Fruit fly (Drosophila melanogaster) whole organism, embryonic: ENCODE results near the gene CG1738.

ENCODE experiments used
- B-H1 ChIP-seq: fragments of 200-800 bp; sonication (Bioruptor generic); IDR thresholded peaks from 3 replicates; pipeline ENCODE4 v1.3.6; 2022; ENCODE audit warnings: missing biosample characterization, missing genetic modification characterization
- Blimp-1 ChIP-seq: fragments of 200-800 bp; sonication (Bioruptor generic); optimal IDR thresholded peaks from 3 replicates; lab custom pipeline; 2018; ENCODE audit warnings: missing biosample characterization, missing genetic modification characterization, mild to moderate bottlenecking, moderate library complexity, missing genetic modification reagents
- CG1024 ChIP-seq: fragments of 200-800 bp; sonication (Bioruptor generic); IDR thresholded peaks from 2 replicates; pipeline ENCODE4 v1.3.6; 2022; ENCODE audit warnings: missing biosample characterization, missing genetic modification characterization
- CG11247 ChIP-seq: fragments of 200-800 bp; sonication (Bioruptor generic); IDR thresholded peaks from 2 replicates; pipeline ENCODE4 v1.3.6; 2022; ENCODE audit warnings: missing biosample characterization, missing genetic modification characterization
- CG11696 ChIP-seq: fragments of 200-800 bp; sonication (Bioruptor generic); IDR thresholded peaks from 2 replicates; pipeline ENCODE4 v1.3.6; 2022; ENCODE audit warnings: missing biosample characterization, missing genetic modification characterization
- CG12104 ChIP-seq: fragments of 200-800 bp; sonication (Bioruptor generic); optimal IDR thresholded peaks from 3 replicates; lab custom pipeline; 2016; ENCODE audit warnings: missing biosample characterization, missing genetic modification characterization
- CG1233 ChIP-seq: fragments of 200-800 bp; sonication (Bioruptor generic); optimal IDR thresholded peaks from 4 replicates; lab custom pipeline; 2018; ENCODE audit warnings: missing biosample characterization, mild to moderate bottlenecking, missing genetic modification characterization
- CG14710 ChIP-seq: fragments of 200-800 bp; sonication (Bioruptor generic); optimal IDR thresholded peaks from 3 replicates; lab custom pipeline; 2019; ENCODE audit warnings: missing biosample characterization, mild to moderate bottlenecking, missing genetic modification characterization, moderate library complexity
- CG1602 ChIP-seq: fragments of 200-800 bp; sonication (Bioruptor generic); optimal IDR thresholded peaks from 3 replicates; lab custom pipeline; 2016; ENCODE audit warnings: missing biosample characterization, missing genetic modification characterization
- CG16813 ChIP-seq: fragments of 200-800 bp; sonication (Bioruptor generic); IDR thresholded peaks from 3 replicates; pipeline ENCODE4 v1.3.6; 2022; ENCODE audit warnings: missing biosample characterization, missing genetic modification characterization; ENCODE audit not compliant: partially characterized antibody
- CG17328 ChIP-seq: fragments of 200-800 bp; sonication (Bioruptor generic); IDR thresholded peaks from 2 replicates; pipeline ENCODE4 v1.3.6; 2022; ENCODE audit warnings: missing biosample characterization, missing genetic modification characterization
- CG2199 ChIP-seq: fragments of 200-800 bp; sonication (Bioruptor generic); IDR thresholded peaks from 3 replicates; pipeline ENCODE4 v1.3.6; 2022; ENCODE audit warnings: missing biosample characterization, missing genetic modification characterization
- CG2678 ChIP-seq: fragments of 200-800 bp; sonication (Bioruptor generic); optimal IDR thresholded peaks from 3 replicates; lab custom pipeline; 2019; ENCODE audit warnings: missing biosample characterization, mild to moderate bottlenecking, missing genetic modification characterization, moderate library complexity
- CG30020 ChIP-seq: fragments of 200-800 bp; optimal IDR thresholded peaks from 2 replicates; lab custom pipeline; 2019; ENCODE audit warnings: missing biosample characterization, mild to moderate bottlenecking, missing genetic modification characterization, moderate library complexity
- CG3995 ChIP-seq: fragments of 200-800 bp; sonication (Bioruptor generic); optimal IDR thresholded peaks from 3 replicates; lab custom pipeline; 2016; ENCODE audit warnings: missing biosample characterization, missing genetic modification characterization
- CG4360 ChIP-seq: fragments of 200-800 bp; sonication (Bioruptor generic); IDR thresholded peaks from 2 replicates; pipeline ENCODE4 v1.3.6; 2022; ENCODE audit warnings: missing biosample characterization, missing genetic modification characterization
- CG4404 ChIP-seq: fragments of 200-800 bp; sonication (Bioruptor generic); IDR thresholded peaks from 2 replicates; pipeline ENCODE4 v1.3.6; 2022; ENCODE audit warnings: missing biosample characterization, missing genetic modification characterization
- CG4854 ChIP-seq: fragments of 200-800 bp; sonication (Bioruptor generic); optimal IDR thresholded peaks from 2 replicates; lab custom pipeline; 2016; ENCODE audit warnings: missing biosample characterization, missing genetic modification characterization, inconsistent platforms
- CG8281 ChIP-seq: fragments of 200-800 bp; sonication (Bioruptor generic); optimal IDR thresholded peaks from 2 replicates; lab custom pipeline; 2018; ENCODE audit warnings: missing biosample characterization, mild to moderate bottlenecking, missing genetic modification characterization, moderate library complexity
- CTCF ChIP-seq: fragments of 200-800 bp; sonication (Bioruptor generic); optimal IDR thresholded peaks from 2 replicates; lab custom pipeline; 2017; ENCODE audit warnings: missing biosample characterization, mild to moderate bottlenecking, missing genetic modification characterization, moderate library complexity
- D ChIP-seq, 2 experiments: fragments of 200-800 bp in 1 of 2; fragments of >200 bp in 1 of 2; sonication (Bioruptor generic) in 1 of 2; optimal IDR thresholded peaks; 2 replicates in 1 of 2; 3 replicates in 1 of 2; lab custom pipeline; 2017; ENCODE audit warnings: mild to moderate bottlenecking in 1 of 2, missing biosample characterization in 1 of 2, missing genetic modification characterization in 1 of 2, missing genetic modification reagents in 1 of 2
- Dek ChIP-seq: fragments of 200-800 bp; sonication (Bioruptor generic); optimal IDR thresholded peaks from 3 replicates; lab custom pipeline; 2019; ENCODE audit warnings: missing biosample characterization, mild to moderate bottlenecking, missing genetic modification characterization, moderate library complexity
- Dref ChIP-seq: fragments of 200-800 bp; sonication (Bioruptor generic); IDR thresholded peaks from 2 replicates; pipeline ENCODE4 v1.3.6; 2022; ENCODE audit warnings: missing biosample characterization, missing genetic modification characterization
- Hr3 ChIP-seq: fragments of 200-800 bp; sonication (Bioruptor generic); optimal IDR thresholded peaks from 3 replicates; lab custom pipeline; 2016; ENCODE audit warnings: missing biosample characterization, missing genetic modification characterization
- Hr39 ChIP-seq: fragments of >200 bp; optimal IDR thresholded peaks from 2 replicates; lab custom pipeline; 2017
- Lpt ChIP-seq: fragments of >200 bp; optimal IDR thresholded peaks from 2 replicates; lab custom pipeline; 2018; ENCODE audit warnings: missing biosample characterization, missing genetic modification characterization
- Mrtf ChIP-seq: fragments of 200-800 bp; sonication (Bioruptor generic); IDR thresholded peaks from 3 replicates; pipeline ENCODE4 v1.3.6; 2022; ENCODE audit warnings: missing biosample characterization, missing genetic modification characterization
- Ptx1 ChIP-seq: fragments of 200-800 bp; sonication (Bioruptor generic); IDR thresholded peaks from 2 replicates; pipeline ENCODE4 v1.3.6; 2022; ENCODE audit warnings: missing biosample characterization, missing genetic modification characterization
- Stat92E ChIP-seq, 3 experiments: fragments of >200 bp in 2 of 3; fragments of 200-800 bp in 1 of 3; sonication (Bioruptor generic) in 1 of 3; optimal IDR thresholded peaks; 2 replicates each; lab custom pipeline; 2017 to 2019; ENCODE audit warnings: missing biosample characterization in 3 of 3, missing genetic modification characterization in 3 of 3, mild to moderate bottlenecking in 1 of 3, moderate library complexity in 1 of 3
- Usf ChIP-seq: fragments of 200-800 bp; sonication (Bioruptor generic); optimal IDR thresholded peaks from 2 replicates; lab custom pipeline; 2017; ENCODE audit warnings: missing genotype, missing biosample characterization, missing genetic modification characterization
- crol ChIP-seq: fragments of 200-800 bp; sonication (Bioruptor generic); IDR thresholded peaks from 2 replicates; pipeline ENCODE4 v1.3.6; 2022; ENCODE audit warnings: missing biosample characterization, missing genetic modification characterization
- disco-r ChIP-seq: fragments of 200-800 bp; sonication (Bioruptor generic); optimal IDR thresholded peaks from 2 replicates; lab custom pipeline; 2016; ENCODE audit warnings: missing biosample characterization, missing genetic modification characterization
- emc ChIP-seq: fragments of 200-800 bp; sonication (Bioruptor generic); optimal IDR thresholded peaks from 2 replicates; lab custom pipeline; 2016; ENCODE audit warnings: missing biosample characterization, missing genetic modification characterization
- grn ChIP-seq: fragments of 200-800 bp; sonication (Bioruptor generic); optimal IDR thresholded peaks from 3 replicates; lab custom pipeline; 2017; ENCODE audit warnings: missing biosample characterization, missing genetic modification characterization
- gro ChIP-seq: fragments of 200-800 bp; sonication (Bioruptor generic); optimal IDR thresholded peaks from 2 replicates; lab custom pipeline; 2016; ENCODE audit warnings: missing biosample characterization, missing genetic modification characterization
- gsb ChIP-seq: fragments of 200-800 bp; sonication (Bioruptor generic); IDR thresholded peaks from 2 replicates; pipeline ENCODE4 v1.3.6; 2022; ENCODE audit warnings: missing biosample characterization, missing genetic modification characterization
- hbn ChIP-seq: fragments of 200-800 bp; sonication (Bioruptor generic); IDR thresholded peaks from 2 replicates; pipeline ENCODE4 v1.3.6; 2022; ENCODE audit warnings: missing biosample characterization, missing genetic modification characterization; ENCODE audit not compliant: partially characterized antibody
- ind ChIP-seq: fragments of 200-800 bp; sonication (Bioruptor generic); optimal IDR thresholded peaks from 3 replicates; lab custom pipeline; 2016; ENCODE audit warnings: missing biosample characterization, missing genetic modification characterization
- kay ChIP-seq: fragments of 200-800 bp; sonication (Bioruptor generic); optimal IDR thresholded peaks from 2 replicates; lab custom pipeline; 2016; ENCODE audit warnings: missing biosample characterization, missing genetic modification characterization
- klu ChIP-seq: fragments of 200-800 bp; sonication (Bioruptor generic); IDR thresholded peaks from 2 replicates; pipeline ENCODE4 v1.3.6; 2022; ENCODE audit warnings: missing biosample characterization, missing genetic modification characterization
- maf-S ChIP-seq: fragments of 200-800 bp; sonication (Bioruptor generic); optimal IDR thresholded peaks from 2 replicates; lab custom pipeline; 2016; ENCODE audit warnings: missing biosample characterization, missing genetic modification characterization
- nom ChIP-seq: fragments of 200-800 bp; sonication (Bioruptor generic); optimal IDR thresholded peaks from 2 replicates; lab custom pipeline; 2017; ENCODE audit warnings: missing biosample characterization, missing genetic modification characterization, mild to moderate bottlenecking, moderate library complexity, missing genetic modification reagents
- prd ChIP-seq, 3 experiments: fragments of >200 bp in 2 of 3; fragments of 200-800 bp in 1 of 3; sonication (Bioruptor generic) in 1 of 3; optimal IDR thresholded peaks in 2 of 3; IDR thresholded peaks in 1 of 3; 2 replicates in 2 of 3; 3 replicates in 1 of 3; pipeline versions ENCODE4 v1.3.6 to Lab custom; 2017 to 2022; ENCODE audit warnings: missing biosample characterization in 1 of 3, missing genetic modification characterization in 1 of 3
- repo ChIP-seq: fragments of 200-800 bp; sonication (Bioruptor generic); optimal IDR thresholded peaks from 2 replicates; lab custom pipeline; 2016; ENCODE audit warnings: missing biosample characterization, missing genetic modification characterization
- slou ChIP-seq: fragments of 200-800 bp; sonication (Bioruptor generic); optimal IDR thresholded peaks from 3 replicates; lab custom pipeline; 2016; ENCODE audit warnings: missing biosample characterization, missing genetic modification characterization
- sug ChIP-seq: fragments of 200-800 bp; optimal IDR thresholded peaks from 2 replicates; lab custom pipeline; 2019; ENCODE audit warnings: missing biosample characterization, mild to moderate bottlenecking, missing genetic modification characterization, moderate library complexity
- toy ChIP-seq: fragments of 200-800 bp; sonication (Bioruptor generic); IDR thresholded peaks from 2 replicates; pipeline ENCODE4 v1.3.6; 2022; ENCODE audit warnings: missing biosample characterization, missing genetic modification characterization
- tx ChIP-seq: fragments of 200-800 bp; sonication (Bioruptor generic); optimal IDR thresholded peaks from 2 replicates; lab custom pipeline; 2016; ENCODE audit warnings: missing biosample characterization, missing genetic modification characterization
- unc-4 ChIP-seq: fragments of 200-800 bp; sonication (Bioruptor generic); IDR thresholded peaks from 2 replicates; pipeline ENCODE4 v1.3.6; 2022; ENCODE audit warnings: missing biosample characterization, missing genetic modification characterization; ENCODE audit not compliant: partially characterized antibody
- zen ChIP-seq: fragments of 200-800 bp; sonication (Bioruptor generic); optimal IDR thresholded peaks from 3 replicates; lab custom pipeline; 2018; ENCODE audit warnings: missing biosample characterization, mild to moderate bottlenecking, missing genetic modification characterization, moderate library complexity

The CG1738 gene

dm6 chrX:11390625-11391363 is 41.9 kb downstream of the CG1738 start (continued):
- TF ChIP-seq kay (peak; percentile 41), klu (GFP tag; lab: Robert Waterston, UW) (peak; percentile 77), CG3995 (GFP tag; lab: Kevin White, UChicago) (peak; percentile 13), crol (GFP tag; lab: Robert Waterston, UW) (peak; percentile 41), Mrtf (GFP tag; lab: Robert Waterston, UW) (peak; percentile 80), Hr39 (lab: Kevin White, UChicago) (no peak), prd (optimal IDR thresholded peaks at IDR 0.05; lab: Kevin White, UChicago) (no peak), prd (GFP tag; IDR thresholded peaks at IDR 0.05; lab: Robert Waterston, UW) (peak; percentile 92), CG11247 (GFP tag; lab: Robert Waterston, UW) (peak; percentile 84), CG4404 (GFP tag; lab: Robert Waterston, UW) (peak; percentile 64; the same call in 1 of the 2 replicates), CG17328 (peak; percentile 85), tx (GFP tag; lab: Kevin White, UChicago) (peak; percentile 63), D (optimal IDR thresholded peaks at IDR 0.05; lab: Kevin White, UChicago) (no peak), D (GFP tag; optimal IDR thresholded peaks at IDR 0.05; lab: Kevin White, UChicago) (peak; percentile 58), CG1602 (peak; percentile 58), Lpt (GFP tag; lab: Kevin White, UChicago) (no peak), Stat92E (GFP tag; optimal IDR thresholded peaks at IDR 0.05; lab: Kevin White, UChicago) (no peak), maf-S (GFP tag; lab: Kevin White, UChicago) (peak; percentile 63), zen (tag; lab: Kevin White, UChicago) (peak; percentile 56), gsb (GFP tag; lab: Robert Waterston, UW) (peak; percentile 64), CG4360 (GFP tag; lab: Robert Waterston, UW) (no peak), CG4854 (peak; percentile 57), gro (GFP tag; lab: Kevin White, UChicago) (peak; percentile 76), slou (peak; percentile 63), Dek (tag; lab: Kevin White, UChicago) (peak; percentile 50), disco-r (GFP tag; lab: Kevin White, UChicago) (peak; percentile 42), B-H1 (GFP tag; lab: Robert Waterston, UW) (peak; percentile 76), Blimp-1 (peak; percentile 60), Ptx1 (GFP tag; lab: Robert Waterston, UW) (peak; percentile 87), repo (GFP tag; lab: Kevin White, UChicago) (peak; percentile 29), CG14710 (tag; lab: Kevin White, UChicago) (peak; percentile 53), Usf (peak; percentile 58), CG1233 (GFP tag; lab: Kevin White, UChicago) (peak; percentile 67), CTCF (GFP tag; lab: Kevin White, UChicago) (no peak), CG16813 (GFP tag; lab: Robert Waterston, UW) (no peak), grn (GFP tag; lab: Kevin White, UChicago) (no peak), CG2199 (GFP tag; lab: Robert Waterston, UW) (peak; percentile 77; the same call in 2 of the 3 replicates), hbn (GFP tag; lab: Robert Waterston, UW) (no peak), Hr3 (GFP tag; lab: Kevin White, UChicago) (peak; percentile 60), Dref (GFP tag; lab: Robert Waterston, UW) (0 out of 2 replicates have a peak, but pooled peaks have one; percentile 3), CG11696 (peak; percentile 79), unc-4 (GFP tag; lab: Robert Waterston, UW) (no peak), CG12104 (GFP tag; lab: Kevin White, UChicago) (peak; percentile 13), emc (peak; percentile 24), CG1024 (peak; percentile 65), toy (peak; percentile 72), CG30020 (tag; lab: Kevin White, UChicago) (no peak), ind (peak; percentile 87), CG2678 (peak; percentile 87), nom (no peak), sug (tag; lab: Kevin White, UChicago) (peak; percentile 58), CG8281 (peak; percentile 46)
